Worm (Caenorhabditis elegans) whole organism, L4 larva: ENCODE data around the gene Y43C5A.4.

Source experiments
- F10B5.3 ChIP-seq: sonication (generic microtip); optimal IDR thresholded peaks from 2 replicates; lab custom pipeline; 2016; ENCODE audit warnings: mild to moderate bottlenecking, missing genetic modification characterization, missing compliant biosample characterization
- F26F4.8 ChIP-seq: fragments of 200-800 bp; sonication (Bioruptor generic); conservative IDR thresholded peaks from 2 replicates; pipeline ENCODE4 v1.3.6; 2022; ENCODE audit warnings: missing genetic modification characterization, missing compliant biosample characterization
- R02D3.7 ChIP-seq: fragments of 150-350 bp; sonication (generic microtip); optimal IDR thresholded peaks from 3 replicates; lab custom pipeline; 2014; ENCODE audit warnings: missing biosample characterization, missing genetic modification characterization
- arid-1 ChIP-seq: fragments of 200-800 bp; sonication (Bioruptor generic); conservative IDR thresholded peaks from 2 replicates; pipeline ENCODE4 v1.3.6; 2022; ENCODE audit warnings: missing genetic modification reagents, missing genetic modification characterization, missing compliant biosample characterization
- ceh-20 ChIP-seq: fragments of 200-800 bp; sonication (Bioruptor generic); IDR thresholded peaks from 2 replicates; pipeline ENCODE4 v1.3.6; 2022; ENCODE audit warnings: missing genetic modification reagents, missing genetic modification characterization, missing compliant biosample characterization
- ceh-28 ChIP-seq: fragments of 150-350 bp; optimal IDR thresholded peaks from 2 replicates; lab custom pipeline; 2014; ENCODE audit warnings: missing biosample characterization, missing genetic modification reagents, missing genetic modification characterization
- ceh-44 ChIP-seq: fragments of 200-800 bp; sonication (Bioruptor generic); IDR thresholded peaks from 2 replicates; pipeline ENCODE4 v1.3.6; 2022; ENCODE audit warnings: missing genetic modification reagents, missing genetic modification characterization, missing compliant biosample characterization
- ceh-82 ChIP-seq: sonication (generic microtip); optimal IDR thresholded peaks from 2 replicates; lab custom pipeline; 2017; ENCODE audit warnings: missing biosample characterization, missing genetic modification characterization
- daf-12 ChIP-seq: fragments of 150-350 bp; optimal IDR thresholded peaks from 2 replicates; lab custom pipeline; 2014; ENCODE audit warnings: missing biosample characterization, missing genetic modification reagents, missing genetic modification characterization
- daf-8 ChIP-seq: fragments of 200-800 bp; sonication (Bioruptor generic); IDR thresholded peaks from 2 replicates; pipeline ENCODE4 v1.3.6; 2022; ENCODE audit warnings: missing genetic modification characterization, missing compliant biosample characterization
- dmd-9 ChIP-seq: fragments of 200-800 bp; sonication (Bioruptor generic); IDR thresholded peaks from 2 replicates; pipeline ENCODE4 v1.3.6; 2022; ENCODE audit warnings: missing genetic modification reagents, missing genetic modification characterization, missing compliant biosample characterization
- duxl-1 ChIP-seq: sonication (generic microtip); optimal IDR thresholded peaks from 2 replicates; lab custom pipeline; 2016; ENCODE audit warnings: mild to moderate bottlenecking, missing genetic modification characterization, moderate library complexity, missing compliant biosample characterization; ENCODE audit not compliant: poor library complexity
- hlh-11 ChIP-seq: fragments of 200-800 bp; sonication (Bioruptor generic); optimal IDR thresholded peaks from 2 replicates; lab custom pipeline; 2018; ENCODE audit warnings: mild to moderate bottlenecking, missing genetic modification characterization, missing compliant biosample characterization
- hlh-30 ChIP-seq: sonication (generic microtip); optimal IDR thresholded peaks from 2 replicates; lab custom pipeline; 2017; ENCODE audit warnings: antibody characterized with exemption, mild to moderate bottlenecking, missing genetic modification characterization, missing compliant biosample characterization; ENCODE audit not compliant: insufficient read depth
- lim-7 ChIP-seq: fragments of 200-800 bp; sonication (Bioruptor generic); IDR thresholded peaks from 2 replicates; pipeline ENCODE4 v1.3.6; 2022; ENCODE audit warnings: missing genetic modification characterization, missing compliant biosample characterization
- lin-13 ChIP-seq: fragments of 150-350 bp; optimal IDR thresholded peaks from 2 replicates; lab custom pipeline; 2014; ENCODE audit warnings: missing biosample characterization, missing genetic modification reagents, missing genetic modification characterization
- lin-29 ChIP-seq: fragments of 200-800 bp; sonication (Bioruptor generic); IDR thresholded peaks from 2 replicates; pipeline ENCODE4 v1.3.6; 2022; ENCODE audit warnings: missing genetic modification reagents, missing genetic modification characterization, missing compliant biosample characterization
- lin-39 ChIP-seq: fragments of 150-350 bp; optimal IDR thresholded peaks from 2 replicates; lab custom pipeline; 2014; ENCODE audit warnings: missing biosample characterization, missing genetic modification reagents, missing genetic modification characterization
- madf-9 ChIP-seq: fragments of 200-800 bp; sonication (Bioruptor generic); conservative IDR thresholded peaks from 2 replicates; pipeline ENCODE4 v1.3.6; 2022; ENCODE audit warnings: missing genetic modification reagents, missing genetic modification characterization, missing compliant biosample characterization
- mdt-29 ChIP-seq: fragments of 200-800 bp; sonication (Bioruptor generic); IDR thresholded peaks from 2 replicates; pipeline ENCODE4 v1.3.6; 2022; ENCODE audit warnings: missing genetic modification reagents, missing genetic modification characterization, missing compliant biosample characterization
- mes-2 ChIP-seq: sonication (generic microtip); optimal IDR thresholded peaks from 2 replicates; lab custom pipeline; 2016; ENCODE audit warnings: missing genotype, mild to moderate bottlenecking, missing genetic modification characterization, missing compliant biosample characterization; ENCODE audit not compliant: poor library complexity, severe bottlenecking
- nhr-10 ChIP-seq: fragments of 150-350 bp; optimal IDR thresholded peaks from 2 replicates; lab custom pipeline; 2014; ENCODE audit warnings: missing biosample characterization, missing genetic modification characterization
- nhr-111 ChIP-seq: fragments of 200-800 bp; sonication (Bioruptor generic); optimal IDR thresholded peaks from 2 replicates; lab custom pipeline; 2018; ENCODE audit warnings: mild to moderate bottlenecking, missing genetic modification characterization, missing compliant biosample characterization
- nhr-28 ChIP-seq: fragments of 150-350 bp; optimal IDR thresholded peaks from 2 replicates; lab custom pipeline; 2014; ENCODE audit warnings: missing biosample characterization, missing genetic modification characterization
- nhr-41 ChIP-seq: fragments of 200-800 bp; sonication (Bioruptor generic); IDR thresholded peaks from 2 replicates; pipeline ENCODE4 v1.3.6; 2022; ENCODE audit warnings: missing genetic modification reagents, missing genetic modification characterization, missing compliant biosample characterization
- nhr-42 ChIP-seq: fragments of 200-800 bp; sonication (Bioruptor generic); IDR thresholded peaks from 2 replicates; pipeline ENCODE4 v1.3.6; 2022; ENCODE audit warnings: missing genetic modification characterization, missing compliant biosample characterization
- nhr-6 ChIP-seq: fragments of 150-350 bp; optimal IDR thresholded peaks from 2 replicates; lab custom pipeline; 2014; ENCODE audit warnings: missing biosample characterization, missing genetic modification characterization
- nhr-76 ChIP-seq: fragments of 150-350 bp; optimal IDR thresholded peaks from 2 replicates; lab custom pipeline; 2014; ENCODE audit warnings: missing biosample characterization, missing genetic modification characterization
- nhr-77 ChIP-seq: fragments of 150-350 bp; optimal IDR thresholded peaks from 2 replicates; lab custom pipeline; 2014; ENCODE audit warnings: missing biosample characterization, missing genetic modification characterization
- php-3 ChIP-seq: fragments of 200-800 bp; sonication (Bioruptor generic); IDR thresholded peaks from 2 replicates; pipeline ENCODE4 v1.3.6; 2022; ENCODE audit warnings: missing genetic modification reagents, missing genetic modification characterization, missing compliant biosample characterization
- pqm-1 ChIP-seq: sonication (generic microtip); optimal IDR thresholded peaks from 2 replicates; lab custom pipeline; 2017; ENCODE audit warnings: missing biosample characterization, missing genetic modification characterization
- saeg-2 ChIP-seq: fragments of 200-800 bp; sonication (Bioruptor generic); IDR thresholded peaks from 2 replicates; pipeline ENCODE4 v1.3.6; 2022; ENCODE audit warnings: missing genetic modification reagents, missing genetic modification characterization, missing compliant biosample characterization
- spr-3 ChIP-seq: fragments of 200-800 bp; sonication (Bioruptor generic); optimal IDR thresholded peaks from 2 replicates; lab custom pipeline; 2018; ENCODE audit warnings: mild to moderate bottlenecking, missing genetic modification characterization, missing compliant biosample characterization
- tra-1 ChIP-seq: fragments of 200-800 bp; sonication (Bioruptor generic); IDR thresholded peaks from 2 replicates; pipeline ENCODE4 v1.3.6; 2022; ENCODE audit warnings: missing genetic modification reagents, missing genetic modification characterization, missing compliant biosample characterization
- unc-62 ChIP-seq, 3 experiments: fragments of 150-350 bp in 1 of 3; sonication (generic microtip); optimal IDR thresholded peaks in 2 of 3; peaks in 1 of 3; 1 replicate in 1 of 3; 2 replicates in 2 of 3; lab custom pipeline; 2014 to 2017; ENCODE audit warnings: missing biosample characterization in 3 of 3, missing genetic modification characterization in 3 of 3, missing genetic modification reagents in 3 of 3, missing genotype in 1 of 3
- ztf-11 ChIP-seq: fragments of 150-350 bp; optimal IDR thresholded peaks from 2 replicates; lab custom pipeline; 2014; ENCODE audit warnings: missing biosample characterization, missing genetic modification characterization
- ztf-7 ChIP-seq: fragments of 150-350 bp; optimal IDR thresholded peaks from 2 replicates; lab custom pipeline; 2014; ENCODE audit warnings: missing biosample characterization, missing genetic modification characterization

Gene Y43C5A.4

DNA sequence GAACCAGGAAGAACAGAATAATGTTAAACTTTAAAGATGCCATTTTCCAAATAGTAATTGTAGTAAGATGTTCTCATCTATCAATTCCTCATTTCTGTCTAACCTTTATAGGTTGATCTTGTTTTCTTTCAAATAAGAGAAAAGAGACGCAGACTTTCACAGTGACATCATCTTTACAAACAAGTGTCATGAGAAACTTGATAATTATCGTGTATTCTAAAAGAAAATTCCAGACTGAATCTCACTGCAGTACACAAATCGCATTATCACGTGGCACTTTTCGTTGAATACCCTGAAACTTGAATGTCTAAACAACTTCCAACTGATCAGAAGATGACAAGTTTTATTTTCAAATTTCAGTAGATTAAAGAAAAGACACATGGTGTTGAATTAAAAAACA is 17.3 kb downstream of the Y43C5A.4 start, which contains the start of gene R09E10.13:
R09E10.13 (minus strand) TSS at position 61 of the 400 bp plus-strand sequence.
- TF ChIP-seq duxl-1 (no peak), unc-62 (GFP tag; optimal IDR thresholded peaks at IDR 0.05 in 1 of 2; lab: Kevin White, UChicago) (peak in 1 of 2 experiments; percentile 84), unc-62 (tag; optimal IDR thresholded peaks at IDR 0.05; lab: Kevin White, UChicago) (no peak), lin-29 (GFP tag; lab: Robert Waterston, UW) (no peak), ceh-44 (GFP tag; lab: Robert Waterston, UW) (no peak), hlh-11 (peak; percentile 42), daf-8 (no peak), mdt-29 (GFP tag; lab: Robert Waterston, UW) (no peak), arid-1 (GFP tag; lab: Robert Waterston, UW) (no peak), nhr-42 (GFP tag; lab: Robert Waterston, UW) (no peak), hlh-30 (tag; lab: Kevin White, UChicago) (peak; percentile 68), ztf-7 (tag; lab: Kevin White, UChicago) (no peak), nhr-28 (tag; lab: Kevin White, UChicago) (no peak), nhr-6 (tag; lab: Kevin White, UChicago) (no peak), ceh-82 (tag; lab: Kevin White, UChicago) (no peak)

DNA sequence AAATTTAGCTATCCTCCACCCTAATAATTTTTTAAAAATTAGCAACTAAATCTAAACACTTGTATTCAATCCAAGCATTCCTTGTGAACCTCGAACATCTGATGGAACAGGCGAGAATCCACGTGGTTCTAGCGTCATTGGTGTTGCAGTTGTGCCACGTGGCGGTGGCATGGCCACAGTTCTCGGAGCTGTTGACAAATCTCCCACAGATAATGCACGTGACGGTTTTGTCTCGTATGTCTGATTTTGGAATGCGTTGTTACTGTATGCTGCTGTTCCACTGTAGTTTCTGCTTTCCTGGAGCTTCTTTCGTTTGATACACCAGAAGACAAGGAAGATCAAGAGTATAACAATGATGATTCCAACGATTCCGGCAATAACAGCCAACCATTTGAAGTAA is 18.2 kb downstream of the Y43C5A.4 start:
- TF ChIP-seq unc-62 (GFP tag; optimal IDR thresholded peaks at IDR 0.05 in 1 of 2; lab: Kevin White, UChicago) (peak in 1 of 2 experiments; percentile 92), unc-62 (tag; optimal IDR thresholded peaks at IDR 0.05; lab: Kevin White, UChicago) (no peak), F10B5.3 (tag; lab: Kevin White, UChicago) (no peak)

ce11 chrIV:10302203-10302602 is 24.4 kb downstream of the Y43C5A.4 start, which contains the start of gene R09E10.5:
R09E10.5 (minus strand) TSS chrIV:10302303.
- TF ChIP-seq ceh-28 (tag; lab: Kevin White, UChicago) (no peak), lin-13 (GFP tag; lab: Kevin White, UChicago) (no peak), ztf-7 (tag; lab: Kevin White, UChicago) (no peak), nhr-10 (tag; lab: Kevin White, UChicago) (no peak), F26F4.8 (GFP tag; lab: Robert Waterston, UW) (no peak), R02D3.7 (tag; lab: Kevin White, UChicago) (no peak), tra-1 (GFP tag; lab: Robert Waterston, UW) (no peak), lin-39 (tag; lab: Kevin White, UChicago) (no peak), lim-7 (GFP tag; lab: Robert Waterston, UW) (no peak), mes-2 (tag; lab: Kevin White, UChicago) (no peak), nhr-41 (no peak), nhr-77 (tag; lab: Kevin White, UChicago) (no peak), nhr-42 (GFP tag; lab: Robert Waterston, UW) (no peak), ztf-11 (tag; lab: Kevin White, UChicago) (no peak), ceh-20 (GFP tag; lab: Robert Waterston, UW) (no peak), php-3 (GFP tag; lab: Robert Waterston, UW) (no peak), nhr-111 (GFP tag; lab: Kevin White, UChicago) (no peak)

ce11 chrIV:10304383-10304782 is 26.6 kb downstream of the Y43C5A.4 start:
- no peak for TF ChIP-seq dmd-9 (GFP tag; lab: Robert Waterston, UW)
- no peak for TF ChIP-seq nhr-76 (tag; lab: Kevin White, UChicago)
- 0 out of 2 replicates have a peak, but pooled peaks have one; percentile 6 for TF ChIP-seq nhr-42 (GFP tag; lab: Robert Waterston, UW)
- TF ChIP-seq pqm-1 = no peak
- TF ChIP-seq spr-3 (GFP tag; lab: Kevin White, UChicago) = no peak
- TF ChIP-seq saeg-2 (GFP tag; lab: Robert Waterston, UW) = no peak
- no peak for TF ChIP-seq madf-9 (GFP tag; lab: Robert Waterston, UW)
- TF ChIP-seq daf-12 = no peak
